Fruit fly (Drosophila melanogaster): ENCODE data around the gene CG43386.
A peak's percentile ranks its signal among the peaks of the same experiment; 100 is the strongest.

The CG43386 gene

DNA sequence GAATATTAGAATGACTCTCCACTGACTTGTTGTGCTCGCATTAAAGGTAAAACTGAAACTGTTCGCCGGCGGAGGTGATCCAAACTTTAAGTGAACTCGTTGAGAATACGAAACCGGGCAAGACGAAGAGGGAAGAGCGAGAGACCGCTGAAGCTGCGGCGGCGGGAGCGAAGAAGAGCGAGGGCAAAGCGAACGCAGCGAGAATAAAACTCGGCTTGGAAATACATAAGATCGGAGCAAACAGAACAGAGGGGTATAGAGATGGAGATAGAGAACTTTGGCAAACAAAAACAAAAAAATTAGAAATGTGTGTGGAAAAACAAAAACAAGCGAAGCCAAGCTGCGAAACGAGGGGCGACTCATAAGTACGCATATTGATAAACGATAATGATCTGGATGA is 46.3 kb downstream of the CG43386 start, which contains the start of gene Idgf4:
Gene Idgf4 (minus strand): TSS at position 67 of the 400 bp plus-strand sequence.
- 0 out of 3 replicates have a peak, but pooled peaks have one; percentile 26 for TF ChIP-seq ci (GFP tag; IDR thresholded peaks at IDR 0.05)
- TF ChIP-seq CG7745 (tag; optimal IDR thresholded peaks at IDR 0.05): peak; percentile 41
- no peak for TF ChIP-seq CG13123 (GFP tag; optimal IDR thresholded peaks at IDR 0.05)
- TF ChIP-seq ATbp (GFP tag; optimal IDR thresholded peaks at IDR 0.05): peak; percentile 25
- no peak for TF ChIP-seq CG12659 (GFP tag; optimal IDR thresholded peaks at IDR 0.05)
- TF ChIP-seq klu (GFP tag; IDR thresholded peaks at IDR 0.05): no peak
- TF ChIP-seq CG17359 (tag; optimal IDR thresholded peaks at IDR 0.05): peak; percentile 14
- TF ChIP-seq Med (GFP tag): peak; percentile 83
- peak; percentile 70 for TF ChIP-seq psq (GFP tag; optimal IDR thresholded peaks at IDR 0.05)
- peak; percentile 16 for TF ChIP-seq Deaf1 (tag; optimal IDR thresholded peaks at IDR 0.05)
- TF ChIP-seq Pdp1 (GFP tag; optimal IDR thresholded peaks at IDR 0.05): peak in 1 of 2 experiments; percentile 40
- no peak for TF ChIP-seq CG8478 (optimal IDR thresholded peaks at IDR 0.05)
- TF ChIP-seq gem (tag; optimal IDR thresholded peaks at IDR 0.05): peak; percentile 26
- TF ChIP-seq CG15514 (GFP tag; optimal IDR thresholded peaks at IDR 0.05): peak; percentile 9
- TF ChIP-seq BtbVII (GFP tag; optimal IDR thresholded peaks at IDR 0.05): no peak
- peak; percentile 19 for TF ChIP-seq Blimp-1 (GFP tag; optimal IDR thresholded peaks at IDR 0.05)
- TF ChIP-seq sens (GFP tag): peak; percentile 72
- peak; percentile 7 for TF ChIP-seq salm (tag; optimal IDR thresholded peaks at IDR 0.05)
- peak in 1 of 2 experiments; percentile 4 for TF ChIP-seq chif (GFP tag; optimal IDR thresholded peaks at IDR 0.05)
- peak; percentile 12 to 45 for TF ChIP-seq Trl (optimal IDR thresholded peaks at IDR 0.05)
- peak; percentile 38 for TF ChIP-seq Trl (GFP tag; optimal IDR thresholded peaks at IDR 0.05)
- TF ChIP-seq CG18476 (GFP tag; optimal IDR thresholded peaks at IDR 0.05): peak; percentile 47
- no peak for TF ChIP-seq CG11247 (GFP tag; IDR thresholded peaks at IDR 0.05)
- TF ChIP-seq CG9932 (GFP tag; IDR thresholded peaks at IDR 0.05): peak; percentile 27
- TF ChIP-seq CG12155 (GFP tag; optimal IDR thresholded peaks at IDR 0.05): peak; percentile 66
- peak; percentile 16 for TF ChIP-seq grn (GFP tag; optimal IDR thresholded peaks at IDR 0.05)
- TF ChIP-seq CG17829 (tag; optimal IDR thresholded peaks at IDR 0.05): peak; percentile 63
- TF ChIP-seq Sox102F (GFP tag; optimal IDR thresholded peaks at IDR 0.05): peak; percentile 9
- TF ChIP-seq chinmo (GFP tag; IDR thresholded peaks at IDR 0.05; ENCODE audit: partially characterized antibody): 0 out of 4 replicates have a peak, but pooled peaks have one; percentile 40
- peak; percentile 8 for TF ChIP-seq CG34376 (GFP tag; optimal IDR thresholded peaks at IDR 0.05)
- peak; percentile 2 for TF ChIP-seq CG11504 (tag; optimal IDR thresholded peaks at IDR 0.05)
- no peak for TF ChIP-seq CG5180 (GFP tag; optimal IDR thresholded peaks at IDR 0.05)
- peak in 1 of 2 experiments; percentile 41 for TF ChIP-seq bsh (GFP tag; optimal IDR thresholded peaks at IDR 0.05)
- no peak for TF ChIP-seq CG6791 (GFP tag; IDR thresholded peaks at IDR 0.05; ENCODE audit: partially characterized antibody)
- TF ChIP-seq ato (GFP tag; IDR thresholded peaks at IDR 0.05; ENCODE audit: partially characterized antibody): no peak
- TF ChIP-seq esg (GFP tag; conservative IDR thresholded peaks at IDR 0.05): no peak
- TF ChIP-seq CG1233 (GFP tag; optimal IDR thresholded peaks at IDR 0.05): no peak
- TF ChIP-seq Drgx (GFP tag; IDR thresholded peaks at IDR 0.05): peak; percentile 41; the same call in 1 of the 2 replicates
- no peak for TF ChIP-seq crc (GFP tag; optimal IDR thresholded peaks at IDR 0.05)
- TF ChIP-seq Hsf (GFP tag; optimal IDR thresholded peaks at IDR 0.05): peak; percentile 12
- no peak for TF ChIP-seq CG31365 (tag; optimal IDR thresholded peaks at IDR 0.05)
- peak; percentile 5 for TF ChIP-seq CG10209 (GFP tag; optimal IDR thresholded peaks at IDR 0.05)
- TF ChIP-seq CG2875 (GFP tag; optimal IDR thresholded peaks at IDR 0.05): peak; percentile 18
- peak; percentile 16; the same call in 1 of the 3 replicates for TF ChIP-seq CG34422 (GFP tag; IDR thresholded peaks at IDR 0.05)
- no peak for TF ChIP-seq CG3163 (GFP tag; optimal IDR thresholded peaks at IDR 0.05)
- no peak for TF ChIP-seq sisA (GFP tag; IDR thresholded peaks at IDR 0.05)
- TF ChIP-seq crol (GFP tag; IDR thresholded peaks at IDR 0.05): peak; percentile 83
- peak; percentile 11 for TF ChIP-seq dmrt11E (tag; optimal IDR thresholded peaks at IDR 0.05)
- TF ChIP-seq CG2120 (GFP tag; optimal IDR thresholded peaks at IDR 0.05): peak; percentile 12
- TF ChIP-seq CG13894 (tag; optimal IDR thresholded peaks at IDR 0.05): peak; percentile 22
